Fruit fly (Drosophila melanogaster): ENCODE measurements around the gene CG6138.

The CG6138 gene

dm6 chr2L:10543048-10543752, 23.9 kb upstream of the CG6138 start (continued):
- TF ChIP-seq gem (tag; optimal IDR thresholded peaks at IDR 0.05) (peak; percentile 83), B-H2 (GFP tag; optimal IDR thresholded peaks at IDR 0.05) (no peak), Neu2 (GFP tag; optimal IDR thresholded peaks at IDR 0.05; ENCODE audit: borderline replicate concordance) (no peak), jing (GFP tag; optimal IDR thresholded peaks at IDR 0.05) (no peak), CG31388 (GFP tag; optimal IDR thresholded peaks at IDR 0.05) (no peak), PHDP (tag; optimal IDR thresholded peaks at IDR 0.05) (peak; percentile 71), CG8388 (GFP tag; optimal IDR thresholded peaks at IDR 0.05) (peak; percentile 74), Oaz (GFP tag; IDR thresholded peaks at IDR 0.05) (no peak), ap (GFP tag; IDR thresholded peaks at IDR 0.05) (peak; percentile 38), CG1603 (tag; optimal IDR thresholded peaks at IDR 0.05) (peak; percentile 64), CG32772 (GFP tag; IDR thresholded peaks at IDR 0.05) (peak; percentile 37; the same call in 1 of the 2 replicates), Pdp1 (GFP tag; optimal IDR thresholded peaks at IDR 0.05) (no peak), Abd-B (GFP tag; optimal IDR thresholded peaks at IDR 0.05) (peak; percentile 7), CG2889 (GFP tag; IDR thresholded peaks at IDR 0.05) (no peak), seq (GFP tag; IDR thresholded peaks at IDR 0.05) (no peak), Mrtf (GFP tag; IDR thresholded peaks at IDR 0.05) (no peak), scrt (GFP tag; optimal IDR thresholded peaks at IDR 0.05) (no peak), Ravus (GFP tag; IDR thresholded peaks at IDR 0.05) (no peak), CG12744 (GFP tag; optimal IDR thresholded peaks at IDR 0.05) (no peak), CG18262 (tag; optimal IDR thresholded peaks at IDR 0.05) (peak; percentile 79), CG6854 (GFP tag; optimal IDR thresholded peaks at IDR 0.05) (no peak), so (GFP tag; IDR thresholded peaks at IDR 0.05) (no peak), toy (GFP tag; IDR thresholded peaks at IDR 0.05) (no peak), hbn (GFP tag; IDR thresholded peaks at IDR 0.05; ENCODE audit: partially characterized antibody) (no peak), CG6175 (GFP tag; IDR thresholded peaks at IDR 0.05) (no peak), eve (GFP tag; optimal IDR thresholded peaks at IDR 0.05) (peak in 1 of 2 experiments; percentile 56), CG10462 (GFP tag; optimal IDR thresholded peaks at IDR 0.05) (no peak), CG10543 (GFP tag; optimal IDR thresholded peaks at IDR 0.05) (no peak), Camta (GFP tag; optimal IDR thresholded peaks at IDR 0.05) (no peak), emc (GFP tag; optimal IDR thresholded peaks at IDR 0.05) (no peak), Atf6 (GFP tag; IDR thresholded peaks at IDR 0.05) (no peak), CG15601 (tag; optimal IDR thresholded peaks at IDR 0.05) (peak; percentile 65), Myb (GFP tag; optimal IDR thresholded peaks at IDR 0.05) (no peak), sug (tag; optimal IDR thresholded peaks at IDR 0.05) (no peak), Usf (GFP tag; optimal IDR thresholded peaks at IDR 0.05) (no peak), CG16813 (GFP tag; IDR thresholded peaks at IDR 0.05; ENCODE audit: partially characterized antibody) (no peak), ci (GFP tag; IDR thresholded peaks at IDR 0.05) (peak; percentile 36; the same call in 1 of the 3 replicates), ewg (GFP tag; optimal IDR thresholded peaks at IDR 0.05) (peak; percentile 32), unpg (GFP tag; optimal IDR thresholded peaks at IDR 0.05) (peak; percentile 72), CG13296 (GFP tag; optimal IDR thresholded peaks at IDR 0.05) (no peak), CG11504 (tag; optimal IDR thresholded peaks at IDR 0.05) (peak; percentile 66), CG1602 (GFP tag; optimal IDR thresholded peaks at IDR 0.05) (peak; percentile 52), cwo (GFP tag; optimal IDR thresholded peaks at IDR 0.05) (no peak), tio (GFP tag; optimal IDR thresholded peaks at IDR 0.05) (peak; percentile 33), sim (GFP tag; IDR thresholded peaks at IDR 0.05) (no peak), ranshi (GFP tag; IDR thresholded peaks at IDR 0.05) (no peak), CG17568 (GFP tag; optimal IDR thresholded peaks at IDR 0.05) (no peak), da (GFP tag; optimal IDR thresholded peaks at IDR 0.05) (no peak), onecut (GFP tag; IDR thresholded peaks at IDR 0.05) (0 out of 2 replicates have a peak, but pooled peaks have one; percentile 9), CG14050 (GFP tag; IDR thresholded peaks at IDR 0.05) (no peak)

Measured in whole organism, embryonic.